Worm (Caenorhabditis elegans): ENCODE data around the gene C46G7.2.

The C46G7.2 gene

DNA sequence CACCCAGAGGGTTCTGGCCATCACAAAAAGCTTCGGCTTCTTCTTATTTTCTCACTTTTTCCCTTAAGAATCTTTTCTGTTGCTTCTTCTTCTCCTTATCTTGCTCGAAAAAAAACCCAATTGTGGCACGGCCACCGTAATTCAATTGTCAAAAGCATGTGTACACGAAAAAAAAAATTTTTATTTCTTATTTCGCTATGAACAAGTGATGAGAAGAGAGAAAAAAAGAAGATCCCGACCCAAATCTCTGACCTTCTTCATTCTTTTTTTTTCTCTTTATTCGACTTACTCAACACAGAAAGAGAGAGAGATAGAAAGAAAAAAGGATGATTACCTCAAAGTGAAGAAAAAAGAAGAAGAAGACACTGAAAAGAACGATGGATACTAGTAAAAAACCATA lies 45.9 kb downstream of the C46G7.2 start:
- no peak for TF ChIP-seq ztf-11 (tag; optimal IDR thresholded peaks at IDR 0.05)
- TF ChIP-seq sma-3 (GFP tag; optimal IDR thresholded peaks at IDR 0.05), result no peak
- TF ChIP-seq R02D3.7 (tag; optimal IDR thresholded peaks at IDR 0.05), result no peak
- TF ChIP-seq ceh-16 (tag; optimal IDR thresholded peaks at IDR 0.05), result no peak
- TF ChIP-seq nhr-129 (tag; optimal IDR thresholded peaks at IDR 0.05), result no peak
- no peak for TF ChIP-seq sma-9 (GFP tag; optimal IDR thresholded peaks at IDR 0.05)
- TF ChIP-seq sma-9 (tag; optimal IDR thresholded peaks at IDR 0.05), result no peak
- peak; percentile 14 for TF ChIP-seq unc-55 (GFP tag; optimal IDR thresholded peaks at IDR 0.05)
- peak; percentile 11 for TF ChIP-seq zag-1 (tag; optimal IDR thresholded peaks at IDR 0.05)
- TF ChIP-seq lsy-2 (tag; optimal IDR thresholded peaks at IDR 0.05), result peak in 1 of 2 experiments; percentile 41
- no peak for TF ChIP-seq ztf-4 (tag; optimal IDR thresholded peaks at IDR 0.05)
- TF ChIP-seq alr-1 (tag; optimal IDR thresholded peaks at IDR 0.05), result no peak
- TF ChIP-seq lin-11 (tag; optimal IDR thresholded peaks at IDR 0.05), result no peak
- TF ChIP-seq nhr-12 (tag; optimal IDR thresholded peaks at IDR 0.05), result no peak
- no peak for TF ChIP-seq mab-5 (tag; optimal IDR thresholded peaks at IDR 0.05)
- no peak for TF ChIP-seq elt-1 (tag; optimal IDR thresholded peaks at IDR 0.05)
- TF ChIP-seq unc-62 (GFP tag; optimal IDR thresholded peaks at IDR 0.05), result no peak
- no peak for TF ChIP-seq lin-39 (tag; optimal IDR thresholded peaks at IDR 0.05)
- no peak for TF ChIP-seq skn-1 (tag; optimal IDR thresholded peaks at IDR 0.05)
- no peak for TF ChIP-seq dmd-4 (tag; optimal IDR thresholded peaks at IDR 0.05)
- no peak for TF ChIP-seq mdl-1 (tag; optimal IDR thresholded peaks at IDR 0.05)
- TF ChIP-seq mbf-1 (tag; optimal IDR thresholded peaks at IDR 0.05), result no peak
- TF ChIP-seq F13H6.1 (tag; optimal IDR thresholded peaks at IDR 0.05), result peak; percentile 28
- TF ChIP-seq peb-1 (tag; optimal IDR thresholded peaks at IDR 0.05), result no peak
- no peak for TF ChIP-seq nhr-6 (tag; optimal IDR thresholded peaks at IDR 0.05)
- no peak for TF ChIP-seq nhr-237 (tag; optimal IDR thresholded peaks at IDR 0.05)
- no peak for TF ChIP-seq ceh-82 (tag; optimal IDR thresholded peaks at IDR 0.05)
- no peak for TF ChIP-seq crh-2 (tag; optimal IDR thresholded peaks at IDR 0.05)
- TF ChIP-seq elt-3 (tag; optimal IDR thresholded peaks at IDR 0.05), result no peak
- TF ChIP-seq C34F6.9 (tag; optimal IDR thresholded peaks at IDR 0.05), result peak; percentile 48
- no peak for TF ChIP-seq nhr-25 (tag; optimal IDR thresholded peaks at IDR 0.05)
- no peak for TF ChIP-seq blmp-1 (tag; optimal IDR thresholded peaks at IDR 0.05; ENCODE audit: insufficient read depth)
- TF ChIP-seq nhr-77 (tag; optimal IDR thresholded peaks at IDR 0.05), result no peak
- TF ChIP-seq aly-2 (tag; optimal IDR thresholded peaks at IDR 0.05), result no peak
- no peak for TF ChIP-seq egl-27 (tag; optimal IDR thresholded peaks at IDR 0.05)
- no peak for TF ChIP-seq ZK546.5 (tag; optimal IDR thresholded peaks at IDR 0.05)
- TF ChIP-seq nhr-11 (tag; optimal IDR thresholded peaks at IDR 0.05), result no peak

DNA sequence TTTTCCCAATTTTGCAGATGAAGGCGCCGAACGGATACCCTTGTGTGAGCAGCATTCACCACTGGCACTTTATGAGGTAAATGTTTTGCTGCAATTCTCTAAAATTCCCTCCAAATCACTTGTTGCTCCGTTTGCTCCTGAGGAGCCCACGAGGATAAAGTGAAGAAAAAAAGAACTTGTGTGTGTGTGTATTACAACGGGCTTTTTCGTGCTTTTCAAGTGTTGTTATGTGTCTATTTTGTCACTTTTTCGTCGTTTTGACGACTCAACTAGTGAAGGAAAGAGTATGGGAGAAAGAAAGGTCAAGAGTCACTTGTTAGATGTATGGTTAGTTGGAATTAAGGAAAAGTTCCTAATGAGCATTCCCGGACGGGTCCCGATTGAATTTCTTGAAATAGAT lies 47.1 kb downstream of the C46G7.2 start:
- no peak for TF ChIP-seq nhr-21 (tag; optimal IDR thresholded peaks at IDR 0.05)

DNA sequence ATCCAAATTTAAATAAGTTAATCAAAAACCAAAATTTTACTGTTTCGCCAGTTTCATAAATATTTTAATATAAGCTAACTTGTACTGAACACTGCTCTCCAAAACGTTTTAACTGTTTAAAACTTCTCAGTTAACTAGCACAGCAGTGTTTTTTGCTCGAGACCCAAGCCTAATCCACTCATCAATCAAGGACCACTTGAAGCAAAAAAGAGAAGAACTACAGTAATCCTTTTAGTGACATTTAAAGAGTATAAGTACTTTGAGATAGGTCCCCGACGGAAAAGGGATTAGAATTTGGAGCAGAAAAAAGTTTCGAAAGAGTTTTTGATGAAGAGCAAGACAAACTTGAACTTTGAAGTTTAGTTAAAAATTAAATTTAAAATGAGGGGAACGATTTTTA lies 49.7 kb downstream of the C46G7.2 start:
- TF ChIP-seq nhr-237 (tag; optimal IDR thresholded peaks at IDR 0.05) (no peak), nhr-25 (tag; optimal IDR thresholded peaks at IDR 0.05) (no peak), peb-1 (tag; optimal IDR thresholded peaks at IDR 0.05) (no peak), unc-39 (tag; optimal IDR thresholded peaks at IDR 0.05) (no peak), mdl-1 (tag; optimal IDR thresholded peaks at IDR 0.05) (no peak), ztf-11 (tag; optimal IDR thresholded peaks at IDR 0.05) (no peak), Y55F3AM.14 (GFP tag; optimal IDR thresholded peaks at IDR 0.05) (no peak), nhr-12 (tag; optimal IDR thresholded peaks at IDR 0.05) (no peak), nhr-129 (tag; optimal IDR thresholded peaks at IDR 0.05) (no peak), lsy-2 (tag; optimal IDR thresholded peaks at IDR 0.05) (no peak), nhr-21 (tag; optimal IDR thresholded peaks at IDR 0.05) (no peak), unc-55 (GFP tag; optimal IDR thresholded peaks at IDR 0.05) (no peak), lin-13 (GFP tag; optimal IDR thresholded peaks at IDR 0.05) (no peak), elt-3 (tag; optimal IDR thresholded peaks at IDR 0.05) (no peak), gmeb-1 (tag; optimal IDR thresholded peaks at IDR 0.05) (no peak), C34F6.9 (tag; optimal IDR thresholded peaks at IDR 0.05) (no peak), ZK546.5 (tag; optimal IDR thresholded peaks at IDR 0.05) (no peak), aly-2 (tag; optimal IDR thresholded peaks at IDR 0.05) (no peak), nhr-23 (tag; optimal IDR thresholded peaks at IDR 0.05) (no peak)
